Worm (Caenorhabditis elegans): ENCODE results near the gene col-125.
"Not testable (repeated sequence)": the region's sequence is repeated elsewhere in the genome, so short reads cannot be mapped to it uniquely, and the experiment has no call there.

ce11 chrIV:11196866-11197265 is 28.4 kb upstream of the col-125 start:
- not testable (repeated sequence) for TF ChIP-seq F49E8.2 (tag; optimal IDR thresholded peaks at IDR 0.05; ENCODE audit: borderline replicate concordance); ztf-11 (tag; optimal IDR thresholded peaks at IDR 0.05); mdt-29 (GFP tag; IDR thresholded peaks at IDR 0.05); dve-1 (tag; optimal IDR thresholded peaks at IDR 0.05; ENCODE audit: insufficient read depth); ces-1 (GFP tag; optimal IDR thresholded peaks at IDR 0.05); snpc-4 (tag; optimal IDR thresholded peaks at IDR 0.05); spr-3 (GFP tag; optimal IDR thresholded peaks at IDR 0.05); unc-39 (tag; optimal IDR thresholded peaks at IDR 0.05); pha-4 (tag; optimal IDR thresholded peaks at IDR 0.05)
- peak; percentile 76 for TF ChIP-seq dmd-8 (GFP tag; IDR thresholded peaks at IDR 0.05)
- TF ChIP-seq pha-4 (GFP tag; IDR thresholded peaks at IDR 0.05): peak; percentile 70; the same call in 1 of the 2 replicates

Data from whole organism, L4 larva.